Fruit fly (Drosophila melanogaster) whole organism, embryonic: ENCODE data around the gene CG1024.

Experiments
- Awh ChIP-seq: fragments of 200-800 bp; sonication (Bioruptor generic); IDR thresholded peaks from 2 replicates; pipeline ENCODE4, ENCODE4 v1.3.6; 2022; ENCODE audit warnings: missing biosample characterization, missing genetic modification characterization
- Blimp-1 ChIP-seq: fragments of 200-800 bp; sonication (Bioruptor generic); optimal IDR thresholded peaks from 3 replicates; lab custom pipeline; 2018; ENCODE audit warnings: missing biosample characterization, missing genetic modification characterization, mild to moderate bottlenecking, moderate library complexity, missing genetic modification reagents
- BtbVII ChIP-seq: fragments of 200-800 bp; sonication (Bioruptor generic); optimal IDR thresholded peaks from 3 replicates; lab custom pipeline; 2017; ENCODE audit warnings: missing biosample characterization, mild to moderate bottlenecking, missing genetic modification characterization
- CG11504 ChIP-seq: fragments of 200-800 bp; sonication (Bioruptor generic); optimal IDR thresholded peaks from 3 replicates; lab custom pipeline; 2019; ENCODE audit warnings: missing biosample characterization, mild to moderate bottlenecking, missing genetic modification characterization, moderate library complexity
- CG11560 ChIP-seq: fragments of 200-800 bp; sonication (Bioruptor generic); IDR thresholded peaks from 3 replicates; pipeline ENCODE4 v1.3.6; 2022; ENCODE audit warnings: missing biosample characterization, missing genetic modification characterization
- CG12219 ChIP-seq: fragments of 200-800 bp; sonication (Bioruptor generic); optimal IDR thresholded peaks from 3 replicates; lab custom pipeline; 2018; ENCODE audit warnings: missing biosample characterization, mild to moderate bottlenecking, missing genetic modification characterization
- CG13287 ChIP-seq: fragments of 200-800 bp; sonication (Bioruptor generic); IDR thresholded peaks from 2 replicates; pipeline ENCODE4 v1.3.6; 2022; ENCODE audit warnings: missing biosample characterization, missing genetic modification characterization; ENCODE audit not compliant: partially characterized antibody
- CG17568 ChIP-seq: fragments of 200-800 bp; sonication (Bioruptor generic); optimal IDR thresholded peaks from 2 replicates; lab custom pipeline; 2018; ENCODE audit warnings: missing biosample characterization, mild to moderate bottlenecking, missing genetic modification characterization, moderate library complexity
- CG18011 ChIP-seq: fragments of 200-800 bp; sonication (Bioruptor generic); optimal IDR thresholded peaks from 2 replicates; lab custom pipeline; 2017; ENCODE audit warnings: missing biosample characterization, missing genetic modification characterization, mild to moderate bottlenecking, moderate library complexity, missing genotype
- CG2129 ChIP-seq: fragments of 200-800 bp; sonication (Bioruptor generic); IDR thresholded peaks from 2 replicates; pipeline ENCODE4 v1.3.6; 2022; ENCODE audit warnings: missing biosample characterization, missing genetic modification characterization; ENCODE audit not compliant: partially characterized antibody
- CG2678 ChIP-seq: fragments of 200-800 bp; sonication (Bioruptor generic); optimal IDR thresholded peaks from 3 replicates; lab custom pipeline; 2019; ENCODE audit warnings: missing biosample characterization, mild to moderate bottlenecking, missing genetic modification characterization, moderate library complexity
- CG2889 ChIP-seq: fragments of 200-800 bp; sonication (Bioruptor generic); IDR thresholded peaks from 3 replicates; pipeline ENCODE4 v1.3.6; 2022; ENCODE audit warnings: missing biosample characterization, missing genetic modification characterization
- CG3163 ChIP-seq: fragments of 200-800 bp; sonication (Bioruptor generic); optimal IDR thresholded peaks from 3 replicates; lab custom pipeline; 2016; ENCODE audit warnings: missing biosample characterization, missing genetic modification characterization
- CG34376 ChIP-seq: fragments of 200-800 bp; sonication (Bioruptor generic); optimal IDR thresholded peaks from 2 replicates; lab custom pipeline; 2018; ENCODE audit warnings: missing biosample characterization, mild to moderate bottlenecking, missing genetic modification characterization
- CG4617 ChIP-seq: fragments of 200-800 bp; sonication (Bioruptor generic); optimal IDR thresholded peaks from 3 replicates; lab custom pipeline; 2016; ENCODE audit warnings: missing biosample characterization, missing genetic modification characterization, borderline replicate concordance
- CG6272 ChIP-seq: fragments of 200-800 bp; sonication (Bioruptor generic); IDR thresholded peaks from 2 replicates; pipeline ENCODE4 v1.3.6; 2022; ENCODE audit warnings: missing biosample characterization, missing genetic modification characterization
- CG6689 ChIP-seq: fragments of 200-800 bp; sonication (Bioruptor generic); IDR thresholded peaks from 2 replicates; pipeline ENCODE4 v1.3.6; 2022; ENCODE audit warnings: missing biosample characterization, missing genetic modification characterization
- CG6813 ChIP-seq: fragments of 200-800 bp; sonication (Bioruptor generic); optimal IDR thresholded peaks from 2 replicates; lab custom pipeline; 2017; ENCODE audit warnings: missing biosample characterization, missing genetic modification characterization, mild to moderate bottlenecking, moderate library complexity, missing genetic modification reagents
- CG8281 ChIP-seq: fragments of 200-800 bp; sonication (Bioruptor generic); optimal IDR thresholded peaks from 2 replicates; lab custom pipeline; 2018; ENCODE audit warnings: missing biosample characterization, mild to moderate bottlenecking, missing genetic modification characterization, moderate library complexity
- CrebB ChIP-seq: fragments of 200-800 bp; sonication (Bioruptor generic); optimal IDR thresholded peaks from 3 replicates; lab custom pipeline; 2018; ENCODE audit warnings: missing biosample characterization, mild to moderate bottlenecking, missing genetic modification characterization
- Gsc ChIP-seq: fragments of 200-800 bp; sonication (Bioruptor generic); IDR thresholded peaks from 2 replicates; pipeline ENCODE4 v1.3.6; 2022; ENCODE audit warnings: missing biosample characterization, missing genetic modification characterization
- Meics ChIP-seq: fragments of 200-800 bp; sonication (Bioruptor generic); optimal IDR thresholded peaks from 2 replicates; lab custom pipeline; 2017; ENCODE audit warnings: missing biosample characterization, mild to moderate bottlenecking, missing genetic modification characterization
- Mrtf ChIP-seq: fragments of 200-800 bp; sonication (Bioruptor generic); IDR thresholded peaks from 3 replicates; pipeline ENCODE4 v1.3.6; 2022; ENCODE audit warnings: missing biosample characterization, missing genetic modification characterization
- NC2α ChIP-seq: fragments of 200-800 bp; sonication (Bioruptor generic); optimal IDR thresholded peaks from 2 replicates; lab custom pipeline; 2016; ENCODE audit warnings: missing biosample characterization, missing genetic modification characterization
- Nf-YA ChIP-seq: fragments of 200-800 bp; sonication (Bioruptor generic); IDR thresholded peaks from 2 replicates; pipeline ENCODE4 v1.3.6; 2022; ENCODE audit warnings: missing biosample characterization, missing genetic modification characterization
- Ptx1 ChIP-seq: fragments of 200-800 bp; sonication (Bioruptor generic); IDR thresholded peaks from 2 replicates; pipeline ENCODE4 v1.3.6; 2022; ENCODE audit warnings: missing biosample characterization, missing genetic modification characterization
- ab ChIP-seq: fragments of 200-800 bp; sonication (Bioruptor generic); optimal IDR thresholded peaks from 2 replicates; lab custom pipeline; 2016; ENCODE audit warnings: missing biosample characterization, missing genetic modification characterization
- ase ChIP-seq: fragments of 200-800 bp; sonication (Bioruptor generic); IDR thresholded peaks from 3 replicates; pipeline ENCODE4 v1.3.6; 2022; ENCODE audit warnings: missing biosample characterization, missing genetic modification characterization
- bigmax ChIP-seq: fragments of 200-800 bp; sonication (Bioruptor generic); optimal IDR thresholded peaks from 2 replicates; lab custom pipeline; 2018; ENCODE audit warnings: missing biosample characterization, mild to moderate bottlenecking, missing genetic modification characterization
- bowl ChIP-seq: fragments of 200-800 bp; sonication (Bioruptor generic); IDR thresholded peaks from 2 replicates; pipeline ENCODE4 v1.3.6; 2022; ENCODE audit warnings: missing biosample characterization, missing genetic modification characterization
- btn ChIP-seq: fragments of 200-800 bp; sonication (Bioruptor generic); optimal IDR thresholded peaks from 2 replicates; lab custom pipeline; 2016; ENCODE audit warnings: missing biosample characterization, missing genetic modification characterization
- cato ChIP-seq: fragments of 200-800 bp; sonication (Bioruptor generic); optimal IDR thresholded peaks from 2 replicates; lab custom pipeline; 2016; ENCODE audit warnings: missing biosample characterization, missing genetic modification characterization, borderline replicate concordance
- crc ChIP-seq: fragments of 200-800 bp; sonication (Bioruptor generic); optimal IDR thresholded peaks from 2 replicates; lab custom pipeline; 2016; ENCODE audit warnings: missing biosample characterization, missing genetic modification characterization
- ems ChIP-seq: fragments of 200-800 bp; sonication (Bioruptor generic); optimal IDR thresholded peaks from 3 replicates; lab custom pipeline; 2016; ENCODE audit warnings: missing biosample characterization, missing genetic modification characterization
- hb ChIP-seq: fragments of 200-800 bp; sonication (Bioruptor generic); IDR thresholded peaks from 3 replicates; pipeline ENCODE4 v1.3.6; 2022; ENCODE audit warnings: missing biosample characterization, missing genetic modification characterization; ENCODE audit not compliant: partially characterized antibody
- ind ChIP-seq: fragments of 200-800 bp; sonication (Bioruptor generic); optimal IDR thresholded peaks from 3 replicates; lab custom pipeline; 2016; ENCODE audit warnings: missing biosample characterization, missing genetic modification characterization
- kay ChIP-seq: fragments of 200-800 bp; sonication (Bioruptor generic); optimal IDR thresholded peaks from 2 replicates; lab custom pipeline; 2016; ENCODE audit warnings: missing biosample characterization, missing genetic modification characterization
- nerfin-1 ChIP-seq: fragments of 200-800 bp; sonication (Bioruptor generic); optimal IDR thresholded peaks from 3 replicates; lab custom pipeline; 2019; ENCODE audit warnings: missing biosample characterization, mild to moderate bottlenecking, missing genetic modification characterization, moderate library complexity
- oc ChIP-seq: fragments of 200-800 bp; sonication (Bioruptor generic); optimal IDR thresholded peaks from 2 replicates; lab custom pipeline; 2018; ENCODE audit warnings: missing biosample characterization, mild to moderate bottlenecking, missing genetic modification characterization, moderate library complexity
- otp ChIP-seq: fragments of 200-800 bp; sonication (Bioruptor generic); IDR thresholded peaks from 3 replicates; pipeline ENCODE4, ENCODE4 v1.3.6; 2022; ENCODE audit warnings: missing biosample characterization, missing genetic modification characterization
- pho ChIP-seq: fragments of 200-800 bp; sonication (Bioruptor generic); optimal IDR thresholded peaks from 2 replicates; lab custom pipeline; 2016; ENCODE audit warnings: missing biosample characterization, missing genetic modification characterization
- run ChIP-seq: fragments of 200-800 bp; sonication (Bioruptor generic); optimal IDR thresholded peaks from 3 replicates; lab custom pipeline; 2018; ENCODE audit warnings: missing biosample characterization, mild to moderate bottlenecking, missing genetic modification characterization
- scrt ChIP-seq: fragments of 200-800 bp; sonication (Bioruptor generic); optimal IDR thresholded peaks from 2 replicates; lab custom pipeline; 2018; ENCODE audit warnings: missing biosample characterization, mild to moderate bottlenecking, missing genetic modification characterization, moderate library complexity
- sens ChIP-seq: fragments of 200-800 bp; sonication (Bioruptor generic); peaks from one replicate; lab custom pipeline; 2016; ENCODE audit warnings: missing biosample characterization, missing genetic modification characterization
- sens-2 ChIP-seq: fragments of 200-800 bp; sonication (Bioruptor generic); IDR thresholded peaks from 2 replicates; pipeline ENCODE4 v1.3.6; 2022; ENCODE audit warnings: missing biosample characterization, missing genetic modification characterization
- seq ChIP-seq: fragments of 200-800 bp; sonication (Bioruptor generic); IDR thresholded peaks from 2 replicates; pipeline ENCODE4 v1.3.6; 2022; ENCODE audit warnings: missing biosample characterization, missing genetic modification characterization
- sim ChIP-seq: fragments of 200-800 bp; sonication (Bioruptor generic); IDR thresholded peaks from 2 replicates; pipeline ENCODE4 v1.3.6; 2022; ENCODE audit warnings: missing biosample characterization, missing genetic modification characterization
- so ChIP-seq: fragments of 200-800 bp; sonication (Bioruptor generic); IDR thresholded peaks from 3 replicates; pipeline ENCODE4 v1.3.6; 2022; ENCODE audit warnings: missing biosample characterization, missing genetic modification characterization
- tio ChIP-seq: fragments of 200-800 bp; sonication (Bioruptor generic); optimal IDR thresholded peaks from 2 replicates; lab custom pipeline; 2017; ENCODE audit warnings: missing biosample characterization, missing genetic modification characterization, inconsistent platforms

The CG1024 gene

dm6 chr3R:6373512-6374306 lies 6.4 kb downstream of the CG1024 start (continued):
- TF ChIP-seq CG34376 (GFP tag; lab: Kevin White, UChicago): peak; percentile 67
- no peak for TF ChIP-seq bowl (GFP tag; lab: Robert Waterston, UW)
- no peak for TF ChIP-seq ind (GFP tag; lab: Kevin White, UChicago)
- no peak for TF ChIP-seq Gsc (GFP tag; lab: Robert Waterston, UW)
- peak; percentile 3 for TF ChIP-seq CG8281
- TF ChIP-seq CG3163 (GFP tag; lab: Kevin White, UChicago): no peak
- no peak for TF ChIP-seq tio
- 0 out of 2 replicates have a peak, but pooled peaks have one; percentile 7 for TF ChIP-seq sim (GFP tag; lab: Robert Waterston, UW)
- TF ChIP-seq CG2129: no peak
- TF ChIP-seq CG12219: peak; percentile 6
- TF ChIP-seq CG2889 (GFP tag; lab: Robert Waterston, UW): 0 out of 3 replicates have a peak, but pooled peaks have one; percentile 18
- TF ChIP-seq ab (GFP tag; lab: Kevin White, UChicago): no peak
- TF ChIP-seq Blimp-1 (GFP tag; lab: Kevin White, UChicago): peak; percentile 52
- no peak for TF ChIP-seq ase (GFP tag; lab: Robert Waterston, UW)
- peak; percentile 49 for TF ChIP-seq CG13287 (GFP tag; lab: Robert Waterston, UW)
- peak; percentile 75 for TF ChIP-seq CG2678 (tag; lab: Kevin White, UChicago)
- TF ChIP-seq nerfin-1 (tag; lab: Kevin White, UChicago): peak; percentile 16
- peak; percentile 72 for TF ChIP-seq BtbVII (GFP tag; lab: Kevin White, UChicago)
- TF ChIP-seq NC2α: no peak
- TF ChIP-seq oc: no peak
- peak; percentile 6 for TF ChIP-seq CG18011 (GFP tag; lab: Kevin White, UChicago)
- no peak for TF ChIP-seq run (tag; lab: Kevin White, UChicago)
- TF ChIP-seq btn: no peak
- TF ChIP-seq kay (GFP tag; lab: Kevin White, UChicago): peak; percentile 22
- TF ChIP-seq sens (GFP tag; lab: Kevin White, UChicago): peak; percentile 90
- no peak for TF ChIP-seq CG17568
- TF ChIP-seq scrt: peak; percentile 89
- TF ChIP-seq seq (GFP tag; lab: Robert Waterston, UW): peak; percentile 52; the same call in 1 of the 2 replicates
- no peak for TF ChIP-seq bigmax
- no peak for TF ChIP-seq CG11504 (tag; lab: Kevin White, UChicago)
- peak; percentile 96 for TF ChIP-seq Meics (GFP tag; lab: Kevin White, UChicago)
- TF ChIP-seq otp (GFP tag; lab: Robert Waterston, UW): no peak; the same call in 2 of the 3 replicates
- TF ChIP-seq ems (GFP tag; lab: Kevin White, UChicago): no peak
- TF ChIP-seq crc (GFP tag; lab: Kevin White, UChicago): no peak
- no peak for TF ChIP-seq CG6272 (GFP tag; lab: Robert Waterston, UW)
- TF ChIP-seq sens-2: no peak
- peak; percentile 48 for TF ChIP-seq CG6813 (GFP tag; lab: Kevin White, UChicago)
- no peak for TF ChIP-seq Mrtf (GFP tag; lab: Robert Waterston, UW)
- no peak for TF ChIP-seq Nf-YA
- no peak for TF ChIP-seq hb (GFP tag; lab: Robert Waterston, UW)
- peak; percentile 19 for TF ChIP-seq CG4617 (GFP tag; lab: Kevin White, UChicago)
- no peak for TF ChIP-seq Ptx1 (GFP tag; lab: Robert Waterston, UW)
- TF ChIP-seq Awh (GFP tag; lab: Robert Waterston, UW): peak; percentile 66
- 0 out of 2 replicates have a peak, but pooled peaks have one; percentile 22 for TF ChIP-seq CG6689
- peak; percentile 55 for TF ChIP-seq CrebB (tag; lab: Kevin White, UChicago)
- no peak for TF ChIP-seq cato (GFP tag; lab: Kevin White, UChicago)
- TF ChIP-seq pho: peak; percentile 35
- no peak for TF ChIP-seq so (GFP tag; lab: Robert Waterston, UW)
- TF ChIP-seq CG11560 (tag; lab: Robert Waterston, UW): no peak
